Fruit fly (Drosophila melanogaster) whole organism, embryonic: ENCODE data around the gene CG16865.

Experiments
- Ada2b ChIP-seq: fragments of 200-800 bp; sonication (Bioruptor generic); IDR thresholded peaks from 2 replicates; pipeline ENCODE4 v1.3.6; 2022; ENCODE audit warnings: missing biosample characterization, missing genetic modification characterization
- BEAF-32 ChIP-seq: fragments of 200-800 bp; sonication (Bioruptor generic); optimal IDR thresholded peaks from 3 replicates; lab custom pipeline; 2017; ENCODE audit warnings: missing biosample characterization, missing genetic modification characterization, mild to moderate bottlenecking, moderate library complexity, missing genetic modification reagents
- BtbVII ChIP-seq: fragments of 200-800 bp; sonication (Bioruptor generic); optimal IDR thresholded peaks from 3 replicates; lab custom pipeline; 2017; ENCODE audit warnings: missing biosample characterization, mild to moderate bottlenecking, missing genetic modification characterization
- Bteb2 ChIP-seq: fragments of 200-800 bp; sonication (Bioruptor generic); optimal IDR thresholded peaks from 2 replicates; lab custom pipeline; 2016; ENCODE audit warnings: missing biosample characterization, missing genetic modification characterization
- CG10209 ChIP-seq: fragments of 200-800 bp; sonication (Bioruptor generic); optimal IDR thresholded peaks from 3 replicates; lab custom pipeline; 2017; ENCODE audit warnings: missing biosample characterization, mild to moderate bottlenecking, missing genetic modification characterization, missing genetic modification reagents
- CG10366 ChIP-seq: fragments of 200-800 bp; sonication (Bioruptor generic); IDR thresholded peaks from 2 replicates; pipeline ENCODE4 v1.3.6; 2022; ENCODE audit warnings: missing biosample characterization, missing genetic modification characterization
- CG11696 ChIP-seq: fragments of 200-800 bp; sonication (Bioruptor generic); IDR thresholded peaks from 2 replicates; pipeline ENCODE4 v1.3.6; 2022; ENCODE audit warnings: missing biosample characterization, missing genetic modification characterization
- CG12155 ChIP-seq: fragments of 200-800 bp; sonication (Bioruptor generic); optimal IDR thresholded peaks from 3 replicates; lab custom pipeline; 2016; ENCODE audit warnings: missing biosample characterization, missing genetic modification characterization
- CG12391 ChIP-seq: fragments of 200-800 bp; sonication (Bioruptor generic); optimal IDR thresholded peaks from 3 replicates; lab custom pipeline; 2018; ENCODE audit warnings: missing biosample characterization, mild to moderate bottlenecking, missing genetic modification characterization, moderate library complexity
- CG12744 ChIP-seq: fragments of 200-800 bp; sonication (Bioruptor generic); optimal IDR thresholded peaks from 2 replicates; lab custom pipeline; 2016; ENCODE audit warnings: missing biosample characterization, missing genetic modification characterization
- CG13424 ChIP-seq: fragments of 200-800 bp; sonication (Bioruptor generic); optimal IDR thresholded peaks from 2 replicates; lab custom pipeline; 2019; ENCODE audit warnings: missing biosample characterization, mild to moderate bottlenecking, missing genetic modification characterization, moderate library complexity
- CG2202 ChIP-seq: fragments of 200-800 bp; sonication (Bioruptor generic); optimal IDR thresholded peaks from 2 replicates; lab custom pipeline; 2018; ENCODE audit warnings: missing biosample characterization, mild to moderate bottlenecking, missing genetic modification characterization
- CG3838 ChIP-seq: fragments of 200-800 bp; sonication (Bioruptor generic); optimal IDR thresholded peaks from 3 replicates; lab custom pipeline; 2016; ENCODE audit warnings: missing biosample characterization, missing genetic modification characterization
- CG4424 ChIP-seq: fragments of 200-800 bp; sonication (Bioruptor generic); optimal IDR thresholded peaks from 3 replicates; lab custom pipeline; 2016; ENCODE audit warnings: missing biosample characterization, missing genetic modification characterization
- CG4854 ChIP-seq: fragments of 200-800 bp; sonication (Bioruptor generic); optimal IDR thresholded peaks from 2 replicates; lab custom pipeline; 2016; ENCODE audit warnings: missing biosample characterization, missing genetic modification characterization, inconsistent platforms
- CG6791 ChIP-seq: fragments of 200-800 bp; sonication (Bioruptor generic); IDR thresholded peaks from 3 replicates; pipeline ENCODE4 v1.3.6; 2022; ENCODE audit warnings: missing biosample characterization, missing genetic modification characterization; ENCODE audit not compliant: partially characterized antibody
- CG7786 ChIP-seq: fragments of 200-800 bp; sonication (Bioruptor generic); optimal IDR thresholded peaks from 2 replicates; lab custom pipeline; 2016; ENCODE audit warnings: missing biosample characterization, missing genetic modification characterization
- CG8388 ChIP-seq: fragments of 200-800 bp; sonication (Bioruptor generic); optimal IDR thresholded peaks from 2 replicates; lab custom pipeline; 2019; ENCODE audit warnings: missing biosample characterization, mild to moderate bottlenecking, missing genetic modification characterization, moderate library complexity
- CG8924 ChIP-seq: fragments of 200-800 bp; optimal IDR thresholded peaks from 3 replicates; lab custom pipeline; 2019; ENCODE audit warnings: missing biosample characterization, mild to moderate bottlenecking, missing genetic modification characterization, moderate library complexity
- CG8944 ChIP-seq: fragments of 200-800 bp; sonication (Bioruptor generic); optimal IDR thresholded peaks from 3 replicates; lab custom pipeline; 2016; ENCODE audit warnings: missing biosample characterization, missing genetic modification characterization
- CG9797 ChIP-seq: fragments of 200-800 bp; sonication (Bioruptor generic); optimal IDR thresholded peaks from 3 replicates; lab custom pipeline; 2018; ENCODE audit warnings: missing biosample characterization, mild to moderate bottlenecking, missing genetic modification characterization
- CG9817 ChIP-seq: fragments of 200-800 bp; sonication (Bioruptor generic); optimal IDR thresholded peaks from 2 replicates; lab custom pipeline; 2018; ENCODE audit warnings: missing biosample characterization, mild to moderate bottlenecking, missing genetic modification characterization, moderate library complexity
- CG9932 ChIP-seq: fragments of 200-800 bp; sonication (Bioruptor generic); IDR thresholded peaks from 2 replicates; pipeline ENCODE4 v1.3.6; 2022; ENCODE audit warnings: missing biosample characterization, missing genetic modification characterization
- Doc3 ChIP-seq: fragments of 200-800 bp; sonication (Bioruptor generic); IDR thresholded peaks from 3 replicates; pipeline ENCODE4 v1.3.6; 2022; ENCODE audit warnings: missing biosample characterization, missing genetic modification characterization; ENCODE audit not compliant: partially characterized antibody
- H2.0 ChIP-seq: fragments of 200-800 bp; sonication (Bioruptor generic); IDR thresholded peaks from 2 replicates; pipeline ENCODE4 v1.3.6; 2022; ENCODE audit warnings: missing biosample characterization, missing genetic modification characterization
- MBD-R2 ChIP-seq: fragments of 200-800 bp; sonication (Bioruptor generic); IDR thresholded peaks from 2 replicates; pipeline ENCODE4 v1.3.6; 2022; ENCODE audit warnings: missing biosample characterization, missing genetic modification characterization
- MESR4 ChIP-seq: fragments of 200-800 bp; sonication (Bioruptor generic); optimal IDR thresholded peaks from 2 replicates; lab custom pipeline; 2018; ENCODE audit warnings: missing biosample characterization, mild to moderate bottlenecking, missing genetic modification characterization, moderate library complexity
- Pdp1 ChIP-seq, 2 experiments: fragments of 200-800 bp; sonication (Bioruptor generic); optimal IDR thresholded peaks; 3 replicates each; lab custom pipeline; 2016; ENCODE audit warnings: missing biosample characterization in 2 of 2, missing genetic modification characterization in 2 of 2, mild to moderate bottlenecking in 1 of 2, moderate library complexity in 1 of 2
- Scr ChIP-seq: fragments of 200-800 bp; sonication (Bioruptor generic); IDR thresholded peaks from 2 replicates; pipeline ENCODE4 v1.3.6; 2022; ENCODE audit warnings: missing biosample characterization, missing genetic modification characterization; ENCODE audit not compliant: partially characterized antibody
- Side ChIP-seq: fragments of 200-800 bp; sonication (Bioruptor generic); optimal IDR thresholded peaks from 2 replicates; lab custom pipeline; 2016; ENCODE audit warnings: missing biosample characterization, missing genetic modification characterization
- Ssrp ChIP-seq: fragments of 200-800 bp; sonication (Bioruptor generic); optimal IDR thresholded peaks from 2 replicates; lab custom pipeline; 2018; ENCODE audit warnings: missing biosample characterization, mild to moderate bottlenecking, missing genetic modification characterization, moderate library complexity
- fd102C ChIP-seq: fragments of 200-800 bp; sonication (Bioruptor generic); optimal IDR thresholded peaks from 2 replicates; lab custom pipeline; 2018; ENCODE audit warnings: missing biosample characterization, mild to moderate bottlenecking, missing genetic modification characterization, moderate library complexity
- ftz-f1 ChIP-seq: fragments of 200-800 bp; sonication (Bioruptor generic); optimal IDR thresholded peaks from 2 replicates; lab custom pipeline; 2016; ENCODE audit warnings: missing biosample characterization, missing genetic modification characterization
- gem ChIP-seq: fragments of 200-800 bp; sonication (Bioruptor generic); optimal IDR thresholded peaks from 2 replicates; lab custom pipeline; 2019; ENCODE audit warnings: missing biosample characterization, mild to moderate bottlenecking, missing genetic modification characterization, moderate library complexity
- gfzf ChIP-seq: fragments of 200-800 bp; sonication (Bioruptor generic); optimal IDR thresholded peaks from 2 replicates; lab custom pipeline; 2016; ENCODE audit warnings: missing biosample characterization, mild to moderate bottlenecking, missing genetic modification characterization, moderate library complexity
- hb ChIP-seq: fragments of 200-800 bp; sonication (Bioruptor generic); IDR thresholded peaks from 3 replicates; pipeline ENCODE4 v1.3.6; 2022; ENCODE audit warnings: missing biosample characterization, missing genetic modification characterization; ENCODE audit not compliant: partially characterized antibody
- insv ChIP-seq, 2 experiments: fragments of 200-800 bp; sonication (Bioruptor generic); optimal IDR thresholded peaks; 3 replicates each; lab custom pipeline; 2016 to 2018; ENCODE audit warnings: missing biosample characterization in 2 of 2, missing genetic modification characterization in 2 of 2
- jumu ChIP-seq: fragments of 200-800 bp; sonication (Bioruptor generic); optimal IDR thresholded peaks from 3 replicates; lab custom pipeline; 2016; ENCODE audit warnings: missing biosample characterization, missing genetic modification characterization
- ken ChIP-seq: fragments of 200-800 bp; sonication (Bioruptor generic); IDR thresholded peaks from 3 replicates; pipeline ENCODE4 v1.3.6; 2022; ENCODE audit warnings: missing biosample characterization, missing genetic modification characterization
- lmd ChIP-seq: fragments of 200-800 bp; sonication (Bioruptor generic); IDR thresholded peaks from 2 replicates; pipeline ENCODE4 v1.3.6; 2022; ENCODE audit warnings: missing biosample characterization, missing genetic modification characterization
- lola ChIP-seq, 3 experiments: fragments of >200 bp in 2 of 3; fragments of 200-800 bp in 1 of 3; sonication (Bioruptor generic) in 1 of 3; optimal IDR thresholded peaks; 2 replicates each; lab custom pipeline; 2017 to 2019; ENCODE audit warnings: missing biosample characterization in 3 of 3, missing genetic modification characterization in 3 of 3, mild to moderate bottlenecking in 1 of 3, moderate library complexity in 1 of 3
- lov ChIP-seq, 2 experiments: fragments of 200-800 bp in 1 of 2; fragments of >200 bp in 1 of 2; sonication (Bioruptor generic) in 1 of 2; IDR thresholded peaks in 1 of 2; optimal IDR thresholded peaks in 1 of 2; 2 replicates in 1 of 2; 3 replicates in 1 of 2; pipeline versions ENCODE4 v1.3.6 to Lab custom; 2017 to 2022; ENCODE audit warnings: missing biosample characterization in 1 of 2, missing genetic modification characterization in 1 of 2
- nerfin-1 ChIP-seq: fragments of 200-800 bp; sonication (Bioruptor generic); optimal IDR thresholded peaks from 3 replicates; lab custom pipeline; 2019; ENCODE audit warnings: missing biosample characterization, mild to moderate bottlenecking, missing genetic modification characterization, moderate library complexity
- rib ChIP-seq: fragments of 200-800 bp; sonication (Bioruptor generic); IDR thresholded peaks from 2 replicates; pipeline ENCODE4 v1.3.6; 2022; ENCODE audit warnings: missing biosample characterization, missing genetic modification characterization
- row ChIP-seq: fragments of 200-800 bp; sonication (Bioruptor generic); IDR thresholded peaks from 3 replicates; pipeline ENCODE4 v1.3.6; 2022; ENCODE audit warnings: missing biosample characterization, missing genetic modification characterization
- salm ChIP-seq: fragments of 200-800 bp; sonication (Bioruptor generic); optimal IDR thresholded peaks from 2 replicates; lab custom pipeline; 2018; ENCODE audit warnings: missing biosample characterization, mild to moderate bottlenecking, missing genetic modification characterization
- sug ChIP-seq: fragments of 200-800 bp; optimal IDR thresholded peaks from 2 replicates; lab custom pipeline; 2019; ENCODE audit warnings: missing biosample characterization, mild to moderate bottlenecking, missing genetic modification characterization, moderate library complexity
- trem ChIP-seq: fragments of 200-800 bp; optimal IDR thresholded peaks from 3 replicates; lab custom pipeline; 2019; ENCODE audit warnings: missing biosample characterization, mild to moderate bottlenecking, missing genetic modification characterization, moderate library complexity
- zfh1 ChIP-seq: fragments of 200-800 bp; sonication (Bioruptor generic); IDR thresholded peaks from 3 replicates; pipeline ENCODE4 v1.3.6; 2022; ENCODE audit warnings: missing biosample characterization, missing genetic modification characterization

Gene CG16865

dm6 chr2L:13833058-13833457, 21.7 kb downstream of the CG16865 start, which contains the start of the genes GatC, PolG2 and Polr2C (continued):
- peak; percentile 82 for TF ChIP-seq MBD-R2 (GFP tag; lab: Robert Waterston, UW)
- no peak for TF ChIP-seq rib
- TF ChIP-seq jumu = peak; percentile 35
- TF ChIP-seq CG13424 (tag; lab: Kevin White, UChicago) = peak; percentile 43
- peak; percentile 62; the same call in 2 of the 3 replicates for TF ChIP-seq Doc3
- TF ChIP-seq CG9797 = peak; percentile 5
- peak; percentile 67; the same call in 2 of the 3 replicates for TF ChIP-seq hb (GFP tag; lab: Robert Waterston, UW)
- peak; percentile 40 for TF ChIP-seq CG9817 (tag; lab: Kevin White, UChicago)
- peak; percentile 35 for TF ChIP-seq Ssrp (tag; lab: Kevin White, UChicago)
- TF ChIP-seq CG8924 (tag; lab: Kevin White, UChicago) = peak; percentile 45
- TF ChIP-seq Ada2b (GFP tag; lab: Robert Waterston, UW) = peak; percentile 48; the same call in 1 of the 2 replicates
- TF ChIP-seq BEAF-32 (GFP tag; lab: Kevin White, UChicago) = peak; percentile 77
- TF ChIP-seq ftz-f1 (GFP tag; lab: Kevin White, UChicago) = no peak
- peak; percentile 2 for TF ChIP-seq CG4854
- TF ChIP-seq Bteb2 (GFP tag; lab: Kevin White, UChicago) = peak; percentile 58
- TF ChIP-seq CG7786 = peak; percentile 7
- TF ChIP-seq salm (tag; lab: Kevin White, UChicago) = no peak
- no peak for TF ChIP-seq lov (optimal IDR thresholded peaks at IDR 0.05; lab: Kevin White, UChicago)
- TF ChIP-seq lov (GFP tag; IDR thresholded peaks at IDR 0.05; lab: Robert Waterston, UW) = no peak
- peak; percentile 22 for TF ChIP-seq MESR4
- no peak for TF ChIP-seq CG2202 (tag; lab: Kevin White, UChicago)
- peak; percentile 25 for TF ChIP-seq CG12155
- peak; percentile 79 for TF ChIP-seq Scr
- TF ChIP-seq Side = peak; percentile 26
- TF ChIP-seq CG12391 (tag; lab: Kevin White, UChicago) = peak; percentile 69
- TF ChIP-seq CG9932 (GFP tag; lab: Robert Waterston, UW) = peak; percentile 78
- peak; percentile 47; the same call in 1 of the 3 replicates for TF ChIP-seq ken (GFP tag; lab: Robert Waterston, UW)
- TF ChIP-seq gem (tag; lab: Kevin White, UChicago) = no peak
- peak; percentile 43 for TF ChIP-seq CG8944
- TF ChIP-seq CG8388 = peak; percentile 50
- no peak for TF ChIP-seq fd102C (GFP tag; lab: Kevin White, UChicago)
- peak; percentile 52; the same call in 1 of the 3 replicates for TF ChIP-seq zfh1 (GFP tag; lab: Robert Waterston, UW)
- no peak for TF ChIP-seq CG12744
- peak; percentile 52 for TF ChIP-seq gfzf (GFP tag; lab: Kevin White, UChicago)
- TF ChIP-seq CG3838 (GFP tag; lab: Kevin White, UChicago) = peak; percentile 60
- peak; percentile 6 for TF ChIP-seq CG4424 (GFP tag; lab: Kevin White, UChicago)
- TF ChIP-seq H2.0 (GFP tag; lab: Robert Waterston, UW) = peak; percentile 31; the same call in 1 of the 2 replicates
- TF ChIP-seq CG10209 = no peak
- TF ChIP-seq nerfin-1 (tag; lab: Kevin White, UChicago) = no peak
- TF ChIP-seq Pdp1 (GFP tag; optimal IDR thresholded peaks at IDR 0.05; lab: Kevin White, UChicago) = peak in 1 of 2 experiments; percentile 34
- TF ChIP-seq lmd = peak; percentile 41; the same call in 1 of the 2 replicates
- no peak for TF ChIP-seq CG11696 (GFP tag; lab: Robert Waterston, UW)
- peak; percentile 52 for TF ChIP-seq sug (tag; lab: Kevin White, UChicago)
- peak in 1 of 3 experiments; percentile 39 for TF ChIP-seq lola (GFP tag; optimal IDR thresholded peaks at IDR 0.05; lab: Kevin White, UChicago)
- peak; percentile 77 for TF ChIP-seq CG6791 (GFP tag; lab: Robert Waterston, UW)
- TF ChIP-seq BtbVII = no peak
- peak; percentile 92 for TF ChIP-seq row
- TF ChIP-seq insv (GFP tag; optimal IDR thresholded peaks at IDR 0.05; lab: Kevin White, UChicago) = peak in 1 of 2 experiments; percentile 46
- peak; percentile 54 for TF ChIP-seq trem
- peak; percentile 67 for TF ChIP-seq CG10366 (GFP tag; lab: Robert Waterston, UW)
